Worm (Caenorhabditis elegans): ENCODE data around the gene K07D4.6.

ce11 chrII:3984242-3984641 lies 34.3 kb downstream of the K07D4.6 start:
- TF ChIP-seq nhr-77 (tag; optimal IDR thresholded peaks at IDR 0.05) (no peak), ama-1 (optimal IDR thresholded peaks at IDR 0.05) (no peak), snpc-4 (tag; optimal IDR thresholded peaks at IDR 0.05) (no peak), zag-1 (tag; optimal IDR thresholded peaks at IDR 0.05) (no peak)
